Worm (Caenorhabditis elegans): ENCODE data around the gene T24A6.1.

DNA sequence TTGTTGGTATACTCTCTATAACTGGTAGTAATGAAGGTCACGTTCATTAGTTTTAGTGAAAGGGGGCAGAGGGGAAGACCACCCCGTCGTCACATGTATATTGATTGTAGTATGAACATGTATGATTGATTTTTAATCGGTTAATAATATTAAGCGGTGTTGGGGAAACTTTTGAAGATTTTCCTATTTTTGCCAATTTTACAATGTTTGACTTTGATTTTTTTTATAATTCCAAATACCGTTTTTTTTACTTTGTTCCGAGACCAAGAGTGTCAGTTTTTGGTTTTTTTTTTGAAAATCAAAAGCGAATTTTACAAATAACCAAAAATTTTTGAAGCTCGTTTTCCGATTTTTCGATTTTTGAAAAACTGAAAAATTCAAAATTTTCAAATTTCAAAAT, 23.6 kb upstream of the T24A6.1 start, which contains the start of gene nhr-221:
- TF ChIP-seq him-1 (tag; optimal IDR thresholded peaks at IDR 0.05) (no peak), dao-5 (tag; optimal IDR thresholded peaks at IDR 0.05) (no peak)
